Fruit fly (Drosophila melanogaster): ENCODE measurements around the gene Sgs7.

Gene Sgs7

DNA sequence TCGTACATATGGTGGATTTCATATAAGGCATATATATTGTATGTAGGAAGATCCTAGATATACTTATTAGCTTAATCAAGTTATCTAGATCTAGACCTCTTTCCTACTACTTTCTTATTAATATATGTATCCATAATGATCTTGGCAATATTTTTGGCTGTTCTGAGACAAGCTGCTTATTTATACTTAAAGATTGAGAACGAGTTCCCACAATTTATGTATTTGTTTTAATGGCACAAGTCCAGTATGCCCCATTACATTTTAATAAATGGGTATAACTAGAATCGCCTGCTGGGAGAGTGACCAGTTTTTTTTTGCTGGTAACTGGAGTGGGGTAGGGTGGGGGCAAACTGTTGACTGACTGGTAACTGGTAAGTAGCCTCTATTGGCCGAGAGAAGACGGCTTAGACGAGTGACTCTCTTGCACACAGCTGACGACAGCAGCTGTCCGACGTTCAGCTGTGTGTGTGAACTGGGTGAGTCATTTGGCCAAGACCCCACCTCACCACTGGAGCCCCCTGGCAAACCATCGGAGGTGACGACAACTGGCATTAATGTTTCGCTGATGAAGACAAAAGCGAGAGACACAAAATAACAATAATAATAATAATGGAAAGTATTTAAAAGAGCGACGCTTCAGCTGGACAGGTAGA, 27.2 kb downstream of the Sgs7 start (continued):
- TF ChIP-seq CG10669 (GFP tag; optimal IDR thresholded peaks at IDR 0.05) (no peak), CG4318 (GFP tag; optimal IDR thresholded peaks at IDR 0.05) (peak; percentile 54), dac (GFP tag; optimal IDR thresholded peaks at IDR 0.05) (peak; percentile 45), CG7368 (GFP tag; optimal IDR thresholded peaks at IDR 0.05) (no peak), CG9139 (GFP tag; optimal IDR thresholded peaks at IDR 0.05) (no peak), Met (GFP tag; optimal IDR thresholded peaks at IDR 0.05) (no peak), OdsH (GFP tag; optimal IDR thresholded peaks at IDR 0.05) (peak; percentile 48), Eip93F (GFP tag; optimal IDR thresholded peaks at IDR 0.05) (no peak), CG8119 (GFP tag; IDR thresholded peaks at IDR 0.05) (peak; percentile 68), eg (GFP tag; IDR thresholded peaks at IDR 0.05) (peak; percentile 59; the same call in 2 of the 3 replicates), Ets21C (GFP tag; optimal IDR thresholded peaks at IDR 0.05) (no peak), CG10631 (GFP tag; optimal IDR thresholded peaks at IDR 0.05) (peak; percentile 19), CG11902 (GFP tag; optimal IDR thresholded peaks at IDR 0.05) (no peak), CG3032 (tag; optimal IDR thresholded peaks at IDR 0.05) (no peak), dsx (GFP tag; optimal IDR thresholded peaks at IDR 0.05; ENCODE audit: poor library complexity, severe bottlenecking) (no peak), lz (GFP tag; optimal IDR thresholded peaks at IDR 0.05) (peak; percentile 22), cyc (GFP tag; optimal IDR thresholded peaks at IDR 0.05) (no peak), salr (GFP tag; optimal IDR thresholded peaks at IDR 0.05) (no peak), Gug (GFP tag; IDR thresholded peaks at IDR 0.05) (no peak)

DNA sequence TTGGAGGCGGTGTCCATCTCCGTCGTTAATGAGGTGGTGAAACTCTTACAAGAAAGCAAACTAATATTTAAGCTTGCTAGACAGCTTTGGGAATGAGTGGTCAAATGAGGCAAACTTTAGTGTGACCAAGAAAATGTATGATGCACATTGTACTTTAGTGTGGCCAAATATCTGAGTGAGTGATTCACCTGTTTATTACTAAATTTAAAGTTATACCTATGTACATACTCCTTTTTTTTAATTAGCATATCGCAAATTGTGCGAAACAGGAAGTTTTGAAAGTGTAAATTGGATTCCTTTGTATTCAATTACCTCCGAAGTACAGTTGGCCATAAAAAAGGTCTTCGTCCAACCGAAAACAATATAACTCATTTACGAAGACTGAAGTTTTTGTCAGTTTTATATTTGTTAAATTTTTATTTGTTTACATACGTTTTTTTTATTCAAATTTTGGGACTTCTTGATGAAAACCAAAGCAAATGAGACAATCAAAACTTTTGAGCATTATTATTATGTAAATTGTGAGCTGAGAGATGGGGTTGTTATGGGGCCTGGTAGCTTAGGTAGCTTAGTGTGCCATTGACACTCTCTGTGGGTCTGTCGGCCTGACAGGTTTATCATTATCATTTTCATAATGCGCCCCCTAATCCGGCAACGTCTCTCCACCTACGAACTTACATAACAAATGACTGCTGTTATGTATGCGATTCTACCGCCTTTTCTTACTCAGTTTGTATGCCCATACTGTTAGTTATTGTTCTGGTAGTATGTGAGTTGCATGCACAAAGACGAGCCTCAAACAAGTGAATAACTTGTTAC, 30.1 kb downstream of the Sgs7 start:
- no peak for TF ChIP-seq topi (GFP tag; optimal IDR thresholded peaks at IDR 0.05)

dm6 chr3L:11540330-11540702, 30.7 kb downstream of the Sgs7 start:
- TF ChIP-seq fkh (GFP tag; optimal IDR thresholded peaks at IDR 0.05) (peak; percentile 89), CG3032 (tag; optimal IDR thresholded peaks at IDR 0.05) (no peak)

DNA sequence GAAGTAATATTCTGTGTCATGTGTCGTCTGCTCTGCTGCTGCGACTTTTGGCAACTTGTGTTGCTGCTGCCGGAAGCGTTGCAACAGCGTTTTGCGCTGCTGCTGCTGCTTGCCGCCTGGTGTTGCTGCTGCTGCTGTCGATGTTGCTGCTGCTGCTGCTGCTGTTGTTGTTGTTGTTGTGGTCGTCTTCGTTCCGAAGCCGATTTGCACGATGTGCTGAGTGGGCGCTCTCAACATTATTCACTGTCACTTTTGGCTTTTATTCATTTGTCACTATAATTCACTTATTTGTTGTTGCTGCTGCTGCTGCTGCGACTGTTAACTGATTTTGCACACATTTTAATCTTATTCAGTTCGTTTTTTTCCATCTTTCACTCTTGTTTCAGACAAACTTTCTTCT, 32.8 kb downstream of the Sgs7 start:
- TF ChIP-seq Sox102F (GFP tag; optimal IDR thresholded peaks at IDR 0.05) (no peak), svp (GFP tag) (no peak), CG3919 (GFP tag; optimal IDR thresholded peaks at IDR 0.05) (peak; percentile 13), CG6792 (GFP tag; optimal IDR thresholded peaks at IDR 0.05) (no peak)

DNA sequence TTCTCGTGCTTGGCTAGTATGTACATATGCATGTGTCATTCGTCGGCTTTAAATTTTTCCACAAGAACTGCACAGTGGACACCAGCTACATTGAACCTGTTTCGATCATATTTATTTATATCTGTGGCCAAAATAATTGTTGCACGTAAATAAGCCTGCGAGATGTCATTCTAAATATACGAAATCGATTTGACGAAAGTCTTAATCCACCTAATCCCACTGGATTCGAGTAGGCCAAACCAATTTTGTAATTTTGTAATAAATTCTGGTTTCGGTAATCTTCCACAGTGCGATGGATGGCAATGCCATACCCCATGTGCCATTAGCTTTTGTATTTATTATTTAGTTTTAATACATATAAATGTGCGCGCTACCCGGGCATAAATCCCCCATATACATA, 33.3 kb downstream of the Sgs7 start:
- TF ChIP-seq net (GFP tag; optimal IDR thresholded peaks at IDR 0.05) (no peak), Eip75B (GFP tag; optimal IDR thresholded peaks at IDR 0.05) (no peak), Hr4 (GFP tag; optimal IDR thresholded peaks at IDR 0.05) (peak; percentile 14), fd59A (GFP tag; optimal IDR thresholded peaks at IDR 0.05) (no peak), vri (GFP tag; optimal IDR thresholded peaks at IDR 0.05) (no peak), CG11294 (GFP tag; IDR thresholded peaks at IDR 0.05) (no peak), Eip78C (GFP tag) (peak; percentile 10), CG6163 (GFP tag; IDR thresholded peaks at IDR 0.05) (no peak), CG31627 (GFP tag; optimal IDR thresholded peaks at IDR 0.05) (no peak), CG32006 (GFP tag; optimal IDR thresholded peaks at IDR 0.05) (peak; percentile 14), CG6276 (GFP tag; optimal IDR thresholded peaks at IDR 0.05) (no peak)
